Fruit fly (Drosophila melanogaster): ENCODE data around the gene CG7840.

The CG7840 gene

DNA sequence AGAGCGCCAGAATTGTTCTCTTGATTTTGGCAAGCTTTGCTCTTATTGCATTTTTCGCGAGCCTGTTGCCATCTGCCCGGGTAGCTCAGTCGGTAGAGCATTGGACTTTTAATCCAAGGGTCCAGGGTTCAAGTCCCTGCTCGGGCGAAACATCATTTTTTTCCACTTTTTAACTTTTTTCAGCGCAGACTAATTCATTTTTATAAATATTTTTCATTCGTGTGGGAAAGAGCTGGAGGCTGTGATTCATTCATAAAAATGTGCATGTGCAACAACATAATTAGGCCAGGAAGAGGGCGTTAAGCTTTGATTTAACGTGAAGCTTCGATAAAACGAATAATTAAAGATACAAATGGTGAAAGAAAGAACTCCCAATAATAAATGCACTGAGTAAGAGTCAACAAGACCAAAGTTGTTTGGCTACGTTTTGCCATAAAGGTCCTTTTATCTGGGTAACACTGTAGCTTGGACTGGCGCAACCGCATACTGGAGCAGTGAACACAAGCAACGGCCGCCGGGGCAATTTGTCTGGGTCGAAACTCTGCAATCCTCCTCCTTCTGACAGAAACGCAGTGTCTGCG, 14.6 kb upstream of the CG7840 start (continued):
- TF ChIP-seq Chrac-16 (GFP tag; optimal IDR thresholded peaks at IDR 0.05): peak; percentile 8
- no peak for TF ChIP-seq CG15696 (tag; optimal IDR thresholded peaks at IDR 0.05)
- TF ChIP-seq CG12155 (GFP tag; optimal IDR thresholded peaks at IDR 0.05): no peak
- no peak for TF ChIP-seq Tbp (GFP tag; optimal IDR thresholded peaks at IDR 0.05)
- peak; percentile 49 for TF ChIP-seq row (GFP tag; IDR thresholded peaks at IDR 0.05)
- TF ChIP-seq CG10366 (GFP tag; IDR thresholded peaks at IDR 0.05): no peak; the same call in 1 of the 2 replicates
- TF ChIP-seq Rfx (GFP tag; IDR thresholded peaks at IDR 0.05): peak; percentile 24; the same call in 1 of the 2 replicates
- TF ChIP-seq CG8281 (tag; optimal IDR thresholded peaks at IDR 0.05): no peak
- peak; percentile 15 for TF ChIP-seq CG17385 (GFP tag; optimal IDR thresholded peaks at IDR 0.05)
- TF ChIP-seq lbe (GFP tag; optimal IDR thresholded peaks at IDR 0.05): peak; percentile 66
- TF ChIP-seq CG7372 (GFP tag; IDR thresholded peaks at IDR 0.05): no peak
- no peak for TF ChIP-seq CG2120 (GFP tag; optimal IDR thresholded peaks at IDR 0.05)
- no peak for TF ChIP-seq Neu2 (GFP tag; optimal IDR thresholded peaks at IDR 0.05; ENCODE audit: borderline replicate concordance)
- no peak for TF ChIP-seq lmd (GFP tag; IDR thresholded peaks at IDR 0.05)
- TF ChIP-seq CG4707 (GFP tag; optimal IDR thresholded peaks at IDR 0.05): no peak
- no peak for TF ChIP-seq chm (GFP tag; IDR thresholded peaks at IDR 0.05)
- peak; percentile 16 for TF ChIP-seq Hsf (GFP tag; optimal IDR thresholded peaks at IDR 0.05)
- no peak for TF ChIP-seq CG43689 (GFP tag; IDR thresholded peaks at IDR 0.05)
- TF ChIP-seq ham (GFP tag; IDR thresholded peaks at IDR 0.05): no peak
- no peak for TF ChIP-seq CG10543 (GFP tag; optimal IDR thresholded peaks at IDR 0.05)
- TF ChIP-seq CHES-1-like (GFP tag; optimal IDR thresholded peaks at IDR 0.05): no peak
- no peak for TF ChIP-seq schlank (tag; optimal IDR thresholded peaks at IDR 0.05)
- TF ChIP-seq CG14965 (GFP tag; optimal IDR thresholded peaks at IDR 0.05; ENCODE audit: borderline replicate concordance): no peak
- no peak for TF ChIP-seq exex (tag; optimal IDR thresholded peaks at IDR 0.05)
- no peak for TF ChIP-seq CG34224 (GFP tag; IDR thresholded peaks at IDR 0.05; ENCODE audit: partially characterized antibody)
- no peak for TF ChIP-seq Rx (GFP tag; IDR thresholded peaks at IDR 0.05)
- TF ChIP-seq Sry-δ (GFP tag; optimal IDR thresholded peaks at IDR 0.05): no peak
- no peak for TF ChIP-seq CG12659 (GFP tag; optimal IDR thresholded peaks at IDR 0.05)
- TF ChIP-seq CG5180 (GFP tag; optimal IDR thresholded peaks at IDR 0.05): no peak
- 0 out of 3 replicates have a peak, but pooled peaks have one; percentile 43 for TF ChIP-seq CG34422 (GFP tag; IDR thresholded peaks at IDR 0.05)
- peak; percentile 43 to 61 for TF ChIP-seq bsh (GFP tag; optimal IDR thresholded peaks at IDR 0.05)
- TF ChIP-seq chif (GFP tag; optimal IDR thresholded peaks at IDR 0.05): no peak
- TF ChIP-seq ATbp (GFP tag; optimal IDR thresholded peaks at IDR 0.05): peak; percentile 21
- no peak for TF ChIP-seq disco-r (GFP tag; optimal IDR thresholded peaks at IDR 0.05)
- TF ChIP-seq ash1 (GFP tag; optimal IDR thresholded peaks at IDR 0.05): no peak
- TF ChIP-seq corto (GFP tag; optimal IDR thresholded peaks at IDR 0.05): peak; percentile 68
- peak; percentile 30 for TF ChIP-seq CG30431 (GFP tag; optimal IDR thresholded peaks at IDR 0.05)
- no peak for TF ChIP-seq Trl (optimal IDR thresholded peaks at IDR 0.05)
- TF ChIP-seq Trl (GFP tag; optimal IDR thresholded peaks at IDR 0.05): no peak
- peak; percentile 8 for TF ChIP-seq PHDP (tag; optimal IDR thresholded peaks at IDR 0.05)
- TF ChIP-seq bigmax (GFP tag; optimal IDR thresholded peaks at IDR 0.05): no peak
- TF ChIP-seq dimm (GFP tag; IDR thresholded peaks at IDR 0.05): no peak
- TF ChIP-seq CG11247 (GFP tag; IDR thresholded peaks at IDR 0.05): no peak
- TF ChIP-seq twi (tag; optimal IDR thresholded peaks at IDR 0.05): no peak
- no peak for TF ChIP-seq CG14860 (GFP tag; IDR thresholded peaks at IDR 0.05; ENCODE audit: partially characterized antibody)
- peak; percentile 42 for TF ChIP-seq CG11504 (tag; optimal IDR thresholded peaks at IDR 0.05)
- no peak for TF ChIP-seq CG6813 (GFP tag; optimal IDR thresholded peaks at IDR 0.05)
- TF ChIP-seq run (tag; optimal IDR thresholded peaks at IDR 0.05): no peak
- TF ChIP-seq Scr (GFP tag; IDR thresholded peaks at IDR 0.05; ENCODE audit: partially characterized antibody): no peak
- TF ChIP-seq CG1602 (GFP tag; optimal IDR thresholded peaks at IDR 0.05): no peak

Data from whole organism, embryonic.